Worm (Caenorhabditis elegans) whole organism, early embryonic: ENCODE results near the gene C43H6.4.

ENCODE experiments used
- ama-1 ChIP-seq: fragments of 150-350 bp; optimal IDR thresholded peaks from 2 replicates; lab custom pipeline; 2014
- tra-4 ChIP-seq: sonication (generic microtip); optimal IDR thresholded peaks from 2 replicates; lab custom pipeline; 2017; ENCODE audit warnings: missing genetic modification characterization, missing compliant biosample characterization

DNA sequence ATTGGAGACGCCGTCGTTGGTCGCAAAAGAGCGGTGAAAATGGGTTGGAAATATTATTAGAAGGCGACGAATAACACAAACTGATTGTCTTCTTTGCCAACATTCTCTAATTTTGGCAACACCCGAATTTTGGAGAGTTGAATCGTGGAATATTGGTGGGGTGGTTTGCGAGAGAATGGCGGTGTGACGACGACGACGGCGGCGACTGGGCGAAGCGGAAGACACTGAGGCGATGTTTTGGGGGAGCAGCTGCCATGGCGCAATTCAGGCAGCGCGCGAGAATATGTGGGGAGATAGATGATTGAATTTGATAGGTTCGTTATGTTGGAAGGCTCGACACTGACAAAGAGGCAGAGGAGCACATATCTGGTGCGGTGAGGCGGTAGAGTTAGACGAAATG, 47.2 kb downstream of the C43H6.4 start:
- TF ChIP-seq ama-1 (no peak), tra-4 (tag; lab: Kevin White, UChicago) (no peak)
